Fruit fly (Drosophila melanogaster) whole organism, embryonic: ENCODE measurements around the gene Teh1.

Experiments used
- Awh ChIP-seq: fragments of 200-800 bp; sonication (Bioruptor generic); IDR thresholded peaks from 2 replicates; pipeline ENCODE4, ENCODE4 v1.3.6; 2022; ENCODE audit warnings: missing biosample characterization, missing genetic modification characterization
- CG1024 ChIP-seq: fragments of 200-800 bp; sonication (Bioruptor generic); IDR thresholded peaks from 2 replicates; pipeline ENCODE4 v1.3.6; 2022; ENCODE audit warnings: missing biosample characterization, missing genetic modification characterization
- CG10321 ChIP-seq: fragments of 200-800 bp; sonication (Bioruptor generic); IDR thresholded peaks from 2 replicates; pipeline ENCODE4 v1.3.6; 2022; ENCODE audit warnings: missing biosample characterization, missing genetic modification characterization
- CG10462 ChIP-seq: fragments of 200-800 bp; sonication (Bioruptor generic); optimal IDR thresholded peaks from 2 replicates; lab custom pipeline; 2016; ENCODE audit warnings: missing biosample characterization, missing genetic modification characterization
- CG12659 ChIP-seq: fragments of 200-800 bp; sonication (Bioruptor generic); optimal IDR thresholded peaks from 3 replicates; lab custom pipeline; 2017; ENCODE audit warnings: mild to moderate bottlenecking, missing biosample characterization, missing genetic modification reagents, missing genetic modification characterization
- CG12744 ChIP-seq: fragments of 200-800 bp; sonication (Bioruptor generic); optimal IDR thresholded peaks from 2 replicates; lab custom pipeline; 2016; ENCODE audit warnings: missing biosample characterization, missing genetic modification characterization
- CG17912 ChIP-seq: fragments of 200-800 bp; sonication (Bioruptor generic); optimal IDR thresholded peaks from 2 replicates; lab custom pipeline; 2018; ENCODE audit warnings: missing biosample characterization, mild to moderate bottlenecking, missing genetic modification characterization
- CG18599 ChIP-seq: fragments of 200-800 bp; sonication (Bioruptor generic); optimal IDR thresholded peaks from 3 replicates; lab custom pipeline; 2017; ENCODE audit warnings: missing biosample characterization, missing genetic modification characterization, mild to moderate bottlenecking, moderate library complexity, missing genetic modification reagents
- CG31224 ChIP-seq: fragments of 200-800 bp; sonication (Bioruptor generic); IDR thresholded peaks from 2 replicates; pipeline ENCODE4 v1.3.6; 2022; ENCODE audit warnings: missing biosample characterization, missing genetic modification characterization
- CG33213 ChIP-seq: fragments of 200-800 bp; sonication (Bioruptor generic); optimal IDR thresholded peaks from 3 replicates; lab custom pipeline; 2016; ENCODE audit warnings: missing biosample characterization, missing genetic modification characterization
- CG3995 ChIP-seq: fragments of 200-800 bp; sonication (Bioruptor generic); optimal IDR thresholded peaks from 3 replicates; lab custom pipeline; 2016; ENCODE audit warnings: missing biosample characterization, missing genetic modification characterization
- CG42726 ChIP-seq: fragments of 200-800 bp; sonication (Bioruptor generic); IDR thresholded peaks from 2 replicates; pipeline ENCODE4 v1.3.6; 2022; ENCODE audit warnings: missing biosample characterization, missing genetic modification characterization; ENCODE audit not compliant: partially characterized antibody
- CG43689 ChIP-seq: fragments of 200-800 bp; sonication (Bioruptor generic); IDR thresholded peaks from 2 replicates; pipeline ENCODE4 v1.3.6; 2022; ENCODE audit warnings: missing biosample characterization, missing genetic modification characterization
- CG4854 ChIP-seq: fragments of 200-800 bp; sonication (Bioruptor generic); optimal IDR thresholded peaks from 2 replicates; lab custom pipeline; 2016; ENCODE audit warnings: missing biosample characterization, missing genetic modification characterization, inconsistent platforms
- CG7745 ChIP-seq: fragments of 200-800 bp; sonication (Bioruptor generic); optimal IDR thresholded peaks from 2 replicates; lab custom pipeline; 2018; ENCODE audit warnings: missing biosample characterization, mild to moderate bottlenecking, missing genetic modification characterization, moderate library complexity
- CG8388 ChIP-seq: fragments of 200-800 bp; sonication (Bioruptor generic); optimal IDR thresholded peaks from 2 replicates; lab custom pipeline; 2019; ENCODE audit warnings: missing biosample characterization, mild to moderate bottlenecking, missing genetic modification characterization, moderate library complexity
- CG8944 ChIP-seq: fragments of 200-800 bp; sonication (Bioruptor generic); optimal IDR thresholded peaks from 3 replicates; lab custom pipeline; 2016; ENCODE audit warnings: missing biosample characterization, missing genetic modification characterization
- CG9437 ChIP-seq: fragments of 200-800 bp; sonication (Bioruptor generic); optimal IDR thresholded peaks from 2 replicates; lab custom pipeline; 2018; ENCODE audit warnings: missing biosample characterization, mild to moderate bottlenecking, missing genetic modification characterization
- CG9609 ChIP-seq: fragments of 200-800 bp; sonication (Bioruptor generic); optimal IDR thresholded peaks from 3 replicates; lab custom pipeline; 2016; ENCODE audit warnings: missing biosample characterization, missing genetic modification characterization
- CG9797 ChIP-seq: fragments of 200-800 bp; sonication (Bioruptor generic); optimal IDR thresholded peaks from 3 replicates; lab custom pipeline; 2018; ENCODE audit warnings: missing biosample characterization, mild to moderate bottlenecking, missing genetic modification characterization
- CG9932 ChIP-seq: fragments of 200-800 bp; sonication (Bioruptor generic); IDR thresholded peaks from 2 replicates; pipeline ENCODE4 v1.3.6; 2022; ENCODE audit warnings: missing biosample characterization, missing genetic modification characterization
- CrebB ChIP-seq: fragments of 200-800 bp; sonication (Bioruptor generic); optimal IDR thresholded peaks from 3 replicates; lab custom pipeline; 2018; ENCODE audit warnings: missing biosample characterization, mild to moderate bottlenecking, missing genetic modification characterization
- D ChIP-seq, 2 experiments: fragments of 200-800 bp in 1 of 2; fragments of >200 bp in 1 of 2; sonication (Bioruptor generic) in 1 of 2; optimal IDR thresholded peaks; 2 replicates in 1 of 2; 3 replicates in 1 of 2; lab custom pipeline; 2017; ENCODE audit warnings: mild to moderate bottlenecking in 1 of 2, missing biosample characterization in 1 of 2, missing genetic modification characterization in 1 of 2, missing genetic modification reagents in 1 of 2
- Dek ChIP-seq: fragments of 200-800 bp; sonication (Bioruptor generic); optimal IDR thresholded peaks from 3 replicates; lab custom pipeline; 2019; ENCODE audit warnings: missing biosample characterization, mild to moderate bottlenecking, missing genetic modification characterization, moderate library complexity
- Dref ChIP-seq: fragments of 200-800 bp; sonication (Bioruptor generic); IDR thresholded peaks from 2 replicates; pipeline ENCODE4 v1.3.6; 2022; ENCODE audit warnings: missing biosample characterization, missing genetic modification characterization
- Fer1 ChIP-seq: fragments of 200-800 bp; sonication (Bioruptor generic); optimal IDR thresholded peaks from 2 replicates; lab custom pipeline; 2017; ENCODE audit warnings: missing biosample characterization, mild to moderate bottlenecking, missing genetic modification characterization
- H15 ChIP-seq: fragments of 200-800 bp; sonication (Bioruptor generic); IDR thresholded peaks from 3 replicates; pipeline ENCODE4 v1.3.6; 2022; ENCODE audit warnings: missing biosample characterization, missing genetic modification characterization
- Hmr ChIP-seq: fragments of 200-800 bp; sonication (Bioruptor generic); optimal IDR thresholded peaks from 3 replicates; lab custom pipeline; 2017; ENCODE audit warnings: mild to moderate bottlenecking, missing biosample characterization, missing genetic modification reagents, missing genetic modification characterization
- Lpt ChIP-seq: fragments of >200 bp; optimal IDR thresholded peaks from 2 replicates; lab custom pipeline; 2018; ENCODE audit warnings: missing biosample characterization, missing genetic modification characterization
- Med ChIP-seq: fragments of 200-800 bp; sonication (Bioruptor generic); peaks from one replicate; lab custom pipeline; 2016; ENCODE audit warnings: missing biosample characterization, missing genetic modification characterization, mild to moderate bottlenecking, inconsistent platforms, moderate library complexity
- Scr ChIP-seq: fragments of 200-800 bp; sonication (Bioruptor generic); IDR thresholded peaks from 2 replicates; pipeline ENCODE4 v1.3.6; 2022; ENCODE audit warnings: missing biosample characterization, missing genetic modification characterization; ENCODE audit not compliant: partially characterized antibody
- Stat92E ChIP-seq, 3 experiments: fragments of >200 bp in 2 of 3; fragments of 200-800 bp in 1 of 3; sonication (Bioruptor generic) in 1 of 3; optimal IDR thresholded peaks; 2 replicates each; lab custom pipeline; 2017 to 2019; ENCODE audit warnings: missing biosample characterization in 3 of 3, missing genetic modification characterization in 3 of 3, mild to moderate bottlenecking in 1 of 3, moderate library complexity in 1 of 3
- Taf1 ChIP-seq: fragments of 200-800 bp; sonication (Bioruptor generic); IDR thresholded peaks from 2 replicates; pipeline ENCODE4 v1.3.6; 2022; ENCODE audit warnings: missing biosample characterization, missing genetic modification characterization
- Xrp1 ChIP-seq: fragments of 200-800 bp; sonication (Bioruptor generic); IDR thresholded peaks from 2 replicates; pipeline ENCODE4 v1.3.6; 2022; ENCODE audit warnings: missing biosample characterization, missing genetic modification characterization
- ase ChIP-seq: fragments of 200-800 bp; sonication (Bioruptor generic); IDR thresholded peaks from 3 replicates; pipeline ENCODE4 v1.3.6; 2022; ENCODE audit warnings: missing biosample characterization, missing genetic modification characterization
- ato ChIP-seq: fragments of 200-800 bp; sonication (Bioruptor generic); IDR thresholded peaks from 2 replicates; pipeline ENCODE4 v1.3.6; 2022; ENCODE audit warnings: missing biosample characterization, missing genetic modification characterization; ENCODE audit not compliant: partially characterized antibody
- disco-r ChIP-seq: fragments of 200-800 bp; sonication (Bioruptor generic); optimal IDR thresholded peaks from 2 replicates; lab custom pipeline; 2016; ENCODE audit warnings: missing biosample characterization, missing genetic modification characterization
- dmrt11E ChIP-seq: fragments of 200-800 bp; sonication (Bioruptor generic); optimal IDR thresholded peaks from 3 replicates; lab custom pipeline; 2018; ENCODE audit warnings: missing biosample characterization, mild to moderate bottlenecking, missing genetic modification characterization, moderate library complexity
- ems ChIP-seq: fragments of 200-800 bp; sonication (Bioruptor generic); optimal IDR thresholded peaks from 3 replicates; lab custom pipeline; 2016; ENCODE audit warnings: missing biosample characterization, missing genetic modification characterization
- esg ChIP-seq: fragments of 200-800 bp; sonication (Bioruptor generic); conservative IDR thresholded peaks from 2 replicates; pipeline ENCODE4 v1.3.6; 2022; ENCODE audit warnings: missing biosample characterization, missing genetic modification characterization
- fd64A ChIP-seq: fragments of 200-800 bp; sonication (Bioruptor generic); optimal IDR thresholded peaks from 3 replicates; lab custom pipeline; 2018; ENCODE audit warnings: missing biosample characterization, mild to moderate bottlenecking, missing genetic modification characterization
- gem ChIP-seq: fragments of 200-800 bp; sonication (Bioruptor generic); optimal IDR thresholded peaks from 2 replicates; lab custom pipeline; 2019; ENCODE audit warnings: missing biosample characterization, mild to moderate bottlenecking, missing genetic modification characterization, moderate library complexity
- gsb-n ChIP-seq: fragments of 200-800 bp; sonication (Bioruptor generic); optimal IDR thresholded peaks from 3 replicates; lab custom pipeline; 2018; ENCODE audit warnings: missing biosample characterization, mild to moderate bottlenecking, missing genetic modification characterization
- insv ChIP-seq, 2 experiments: fragments of 200-800 bp; sonication (Bioruptor generic); optimal IDR thresholded peaks; 3 replicates each; lab custom pipeline; 2016 to 2018; ENCODE audit warnings: missing biosample characterization in 2 of 2, missing genetic modification characterization in 2 of 2
- jigr1 ChIP-seq: fragments of 200-800 bp; sonication (Bioruptor generic); IDR thresholded peaks from 3 replicates; pipeline ENCODE4 v1.3.6; 2022; ENCODE audit warnings: missing biosample characterization, missing genetic modification characterization
- pfk ChIP-seq: fragments of 200-800 bp; sonication (Bioruptor generic); optimal IDR thresholded peaks from 2 replicates; lab custom pipeline; 2018; ENCODE audit warnings: missing biosample characterization, mild to moderate bottlenecking, missing genetic modification characterization, moderate library complexity
- salm ChIP-seq: fragments of 200-800 bp; sonication (Bioruptor generic); optimal IDR thresholded peaks from 2 replicates; lab custom pipeline; 2018; ENCODE audit warnings: missing biosample characterization, mild to moderate bottlenecking, missing genetic modification characterization
- tin ChIP-seq: fragments of 200-800 bp; sonication (Bioruptor generic); optimal IDR thresholded peaks from 3 replicates; lab custom pipeline; 2016; ENCODE audit warnings: missing biosample characterization, missing genetic modification characterization
- tx ChIP-seq: fragments of 200-800 bp; sonication (Bioruptor generic); optimal IDR thresholded peaks from 2 replicates; lab custom pipeline; 2016; ENCODE audit warnings: missing biosample characterization, missing genetic modification characterization
- zfh1 ChIP-seq: fragments of 200-800 bp; sonication (Bioruptor generic); IDR thresholded peaks from 3 replicates; pipeline ENCODE4 v1.3.6; 2022; ENCODE audit warnings: missing biosample characterization, missing genetic modification characterization

The Teh1 gene

DNA sequence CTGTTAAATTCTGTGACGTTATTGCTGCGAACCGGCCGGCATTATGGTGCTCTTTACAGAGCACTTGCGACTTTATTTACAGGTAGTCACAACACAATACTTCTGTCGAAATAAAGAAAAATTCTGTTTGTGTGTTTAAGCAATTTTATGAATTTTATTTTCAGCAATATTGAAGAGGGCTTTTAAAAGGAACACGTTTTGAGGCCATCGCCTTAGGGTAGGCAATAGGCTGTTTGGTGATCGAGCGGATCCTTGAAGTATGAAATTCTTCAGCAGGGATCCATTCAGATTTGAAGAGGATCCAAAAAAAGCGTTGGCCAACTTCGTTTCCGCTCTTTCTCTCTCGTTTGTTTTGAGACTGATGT, 5.8 kb upstream of the Teh1 start (continued):
- TF ChIP-seq ase (GFP tag; lab: Robert Waterston, UW) (no peak; the same call in 2 of the 3 replicates), H15 (peak; percentile 49; the same call in 2 of the 3 replicates), CG9797 (GFP tag; lab: Kevin White, UChicago) (no peak), CG9437 (GFP tag; lab: Kevin White, UChicago) (peak; percentile 71), CG9609 (GFP tag; lab: Kevin White, UChicago) (peak; percentile 85), CG42726 (no peak), CG7745 (tag; lab: Kevin White, UChicago) (no peak), pfk (GFP tag; lab: Kevin White, UChicago) (no peak), ems (GFP tag; lab: Kevin White, UChicago) (peak; percentile 75), Lpt (GFP tag; lab: Kevin White, UChicago) (no peak), D (optimal IDR thresholded peaks at IDR 0.05; lab: Kevin White, UChicago) (no peak), D (GFP tag; optimal IDR thresholded peaks at IDR 0.05; lab: Kevin White, UChicago) (peak; percentile 51), Dek (peak; percentile 85), Med (GFP tag; lab: Kevin White, UChicago) (peak; percentile 98), Taf1 (GFP tag; lab: Robert Waterston, UW) (peak; percentile 13; the same call in 1 of the 2 replicates), gem (tag; lab: Kevin White, UChicago) (peak; percentile 90), esg (GFP tag; lab: Robert Waterston, UW) (peak; percentile 81), CG8944 (GFP tag; lab: Kevin White, UChicago) (peak; percentile 83), CG10462 (GFP tag; lab: Kevin White, UChicago) (peak; percentile 65), Hmr (GFP tag; lab: Kevin White, UChicago) (peak; percentile 88), CG12659 (GFP tag; lab: Kevin White, UChicago) (peak; percentile 73), CG9932 (GFP tag; lab: Robert Waterston, UW) (peak; percentile 74), Xrp1 (GFP tag; lab: Robert Waterston, UW) (peak; percentile 58), Dref (no peak), CG4854 (peak; percentile 73), CG1024 (0 out of 2 replicates have a peak, but pooled peaks have one; percentile 21), Awh (peak; percentile 74), tin (peak; percentile 48), ato (GFP tag; lab: Robert Waterston, UW) (no peak), CG12744 (peak; percentile 73), CG3995 (peak; percentile 18), CG10321 (GFP tag; lab: Robert Waterston, UW) (peak; percentile 60), CG17912 (GFP tag; lab: Kevin White, UChicago) (no peak), CG31224 (GFP tag; lab: Robert Waterston, UW) (peak; percentile 49), Fer1 (GFP tag; lab: Kevin White, UChicago) (peak; percentile 74), salm (peak; percentile 38), CG43689 (GFP tag; lab: Robert Waterston, UW) (0 out of 2 replicates have a peak, but pooled peaks have one; percentile 39), CG8388 (GFP tag; lab: Kevin White, UChicago) (peak; percentile 62), fd64A (no peak), CrebB (tag; lab: Kevin White, UChicago) (peak; percentile 2), insv (GFP tag; optimal IDR thresholded peaks at IDR 0.05; lab: Kevin White, UChicago) (peak in 1 of 2 experiments; percentile 9), jigr1 (GFP tag; lab: Robert Waterston, UW) (peak; percentile 77; the same call in 2 of the 3 replicates), tx (peak; percentile 74), CG18599 (GFP tag; lab: Kevin White, UChicago) (peak; percentile 84), zfh1 (GFP tag; lab: Robert Waterston, UW) (peak; percentile 45; the same call in 2 of the 3 replicates), disco-r (peak; percentile 64), Scr (no peak), gsb-n (tag; lab: Kevin White, UChicago) (no peak), Stat92E (GFP tag; optimal IDR thresholded peaks at IDR 0.05; lab: Kevin White, UChicago) (no peak), CG33213 (GFP tag; lab: Kevin White, UChicago) (peak; percentile 57), dmrt11E (tag; lab: Kevin White, UChicago) (no peak)
